Worm (Caenorhabditis elegans) whole organism, young adult: ENCODE data around the gene ugt-58.

Experiments used
- F10E7.11 ChIP-seq: sonication (generic microtip); optimal IDR thresholded peaks from 2 replicates; lab custom pipeline; 2017; ENCODE audit warnings: mild to moderate bottlenecking, missing genetic modification characterization, moderate library complexity, missing compliant biosample characterization
- F52B5.7 ChIP-seq: sonication (generic microtip); optimal IDR thresholded peaks from 2 replicates; lab custom pipeline; 2016; ENCODE audit warnings: mild to moderate bottlenecking, missing genetic modification characterization, missing compliant biosample characterization
- Y53G8AR.9 ChIP-seq: fragments of 200-800 bp; sonication (Bioruptor generic); conservative IDR thresholded peaks from 2 replicates; pipeline ENCODE4 v1.3.6; 2022; ENCODE audit warnings: missing genetic modification reagents, missing genetic modification characterization, missing compliant biosample characterization
- Y79H2A.3 ChIP-seq: fragments of 200-800 bp; sonication (Bioruptor generic); conservative IDR thresholded peaks from 2 replicates; pipeline ENCODE4 v1.3.6; 2022; ENCODE audit warnings: missing genetic modification reagents, missing genetic modification characterization, missing compliant biosample characterization
- akir-1 ChIP-seq: fragments of 200-800 bp; sonication (Bioruptor generic); optimal IDR thresholded peaks from 2 replicates; lab custom pipeline; 2018; ENCODE audit warnings: mild to moderate bottlenecking, missing genetic modification characterization, moderate library complexity, missing compliant biosample characterization
- ama-1 ChIP-seq, 3 experiments: fragments of 150-350 bp in 1 of 3; sonication (generic microtip) in 2 of 3; optimal IDR thresholded peaks; 2 replicates each; lab custom pipeline; 2014 to 2018; ENCODE audit warnings: missing biosample characterization in 2 of 3, missing genetic modification characterization in 2 of 3, missing genetic modification reagents in 2 of 3
- attf-5 ChIP-seq: fragments of 200-800 bp; sonication (Bioruptor generic); optimal IDR thresholded peaks from 2 replicates; lab custom pipeline; 2018; ENCODE audit warnings: mild to moderate bottlenecking, missing genetic modification characterization, missing compliant biosample characterization
- bed-1 ChIP-seq: fragments of 200-800 bp; sonication (Bioruptor generic); IDR thresholded peaks from 2 replicates; pipeline ENCODE4 v1.3.6; 2022; ENCODE audit warnings: missing genetic modification reagents, missing genetic modification characterization, missing compliant biosample characterization
- ceh-100 ChIP-seq: fragments of 200-800 bp; sonication (Bioruptor generic); IDR thresholded peaks from 2 replicates; pipeline ENCODE4 v1.3.6; 2022; ENCODE audit warnings: missing genetic modification reagents, missing genetic modification characterization, missing compliant biosample characterization
- let-607 ChIP-seq, 2 experiments: fragments of 200-800 bp in 1 of 2; sonication (Bioruptor generic) in 1 of 2; sonication (generic microtip) in 1 of 2; optimal IDR thresholded peaks; 2 replicates each; lab custom pipeline; 2016 to 2018; ENCODE audit warnings: mild to moderate bottlenecking in 2 of 2, missing compliant biosample characterization in 2 of 2, missing genetic modification characterization in 2 of 2, moderate library complexity in 2 of 2, missing genotype in 1 of 2
- lsy-27 ChIP-seq: sonication (generic microtip); optimal IDR thresholded peaks from 2 replicates; lab custom pipeline; 2017; ENCODE audit warnings: missing genetic modification characterization, mild to moderate bottlenecking, missing compliant biosample characterization, antibody characterized with exemption, missing genotype, borderline replicate concordance; ENCODE audit not compliant: insufficient read depth
- nfya-2 ChIP-seq: fragments of 200-800 bp; sonication (Bioruptor generic); IDR thresholded peaks from 2 replicates; pipeline ENCODE4 v1.3.6; 2022; ENCODE audit warnings: missing genetic modification reagents, missing genetic modification characterization, missing compliant biosample characterization
- pha-4 ChIP-seq: fragments of 150-350 bp; sonication (generic microtip); optimal IDR thresholded peaks from 2 replicates; lab custom pipeline; 2014; ENCODE audit warnings: missing biosample characterization, missing genetic modification reagents, missing genetic modification characterization
- snpc-3.4 ChIP-seq: sonication (generic microtip); optimal IDR thresholded peaks from 2 replicates; lab custom pipeline; 2017; ENCODE audit warnings: missing genetic modification characterization, mild to moderate bottlenecking, missing compliant biosample characterization, antibody characterized with exemption, moderate library complexity, missing genotype, missing genetic modification reagents

DNA sequence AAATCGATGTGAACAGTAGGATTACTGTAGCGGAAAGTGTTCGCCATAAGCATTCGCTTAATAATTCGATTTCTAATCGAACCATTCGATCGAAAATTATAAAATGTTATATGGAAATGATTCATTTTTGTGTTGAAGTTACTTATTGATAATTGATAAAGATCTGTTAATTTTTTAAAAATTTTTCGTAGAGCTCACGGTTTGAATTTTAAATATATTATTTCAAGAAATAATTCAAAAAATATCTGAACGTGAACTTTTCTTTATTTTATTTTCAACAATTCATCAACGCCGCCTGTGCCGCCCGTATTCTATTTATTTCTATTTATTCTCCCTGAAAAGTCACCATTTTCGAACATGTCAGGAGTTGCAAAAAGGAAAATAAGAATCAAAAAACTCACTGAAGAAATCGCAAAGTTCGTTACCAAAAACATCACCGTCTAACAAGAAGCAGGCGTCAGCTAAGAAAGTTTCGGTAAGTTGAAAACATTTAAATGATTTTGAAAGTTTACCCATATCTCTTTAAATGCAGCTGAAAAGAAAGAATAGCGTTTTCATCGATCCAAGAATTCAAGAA is 24.9 kb upstream of the ugt-58 start, which contains the start of the genes T15H9.5 and T15H9.4:
- TF ChIP-seq snpc-3.4 (tag; lab: Kevin White, UChicago) (no peak), ama-1 (optimal IDR thresholded peaks at IDR 0.05; lab: Kevin White, UChicago) (no peak), ama-1 (GFP tag; optimal IDR thresholded peaks at IDR 0.05; lab: Kevin White, UChicago) (no peak), bed-1 (GFP tag; lab: Robert Waterston, UW) (no peak), nfya-2 (GFP tag; lab: Robert Waterston, UW) (no peak), akir-1 (no peak), attf-5 (no peak), F10E7.11 (no peak), F52B5.7 (no peak), lsy-27 (tag; lab: Kevin White, UChicago) (no peak), Y53G8AR.9 (GFP tag; lab: Robert Waterston, UW) (no peak), pha-4 (tag; lab: Kevin White, UChicago) (no peak), let-607 (tag; optimal IDR thresholded peaks at IDR 0.05; lab: Kevin White, UChicago) (no peak), Y79H2A.3 (GFP tag; lab: Robert Waterston, UW) (no peak), ceh-100 (GFP tag; lab: Robert Waterston, UW) (no peak)
